Worm (Caenorhabditis elegans): ENCODE measurements around the gene tub-1.
A peak's percentile ranks its signal among the peaks of the same experiment; 100 is the strongest.

The tub-1 gene

ce11 chrII:8127794-8128193 lies 29.0 kb downstream of the tub-1 start:
- TF ChIP-seq lin-15B (tag; optimal IDR thresholded peaks at IDR 0.05): no peak
- no peak for TF ChIP-seq nhr-25 (tag; optimal IDR thresholded peaks at IDR 0.05)
- no peak for TF ChIP-seq nhr-28 (tag; optimal IDR thresholded peaks at IDR 0.05)
- TF ChIP-seq ceh-28 (tag; optimal IDR thresholded peaks at IDR 0.05): no peak
- TF ChIP-seq nhr-67 (tag; optimal IDR thresholded peaks at IDR 0.05): no peak
- TF ChIP-seq fos-1 (tag; optimal IDR thresholded peaks at IDR 0.05): no peak
- TF ChIP-seq nhr-12 (tag; optimal IDR thresholded peaks at IDR 0.05): no peak
- TF ChIP-seq eor-1 (tag; optimal IDR thresholded peaks at IDR 0.05): no peak
- no peak for TF ChIP-seq egl-5 (tag; optimal IDR thresholded peaks at IDR 0.05)

DNA sequence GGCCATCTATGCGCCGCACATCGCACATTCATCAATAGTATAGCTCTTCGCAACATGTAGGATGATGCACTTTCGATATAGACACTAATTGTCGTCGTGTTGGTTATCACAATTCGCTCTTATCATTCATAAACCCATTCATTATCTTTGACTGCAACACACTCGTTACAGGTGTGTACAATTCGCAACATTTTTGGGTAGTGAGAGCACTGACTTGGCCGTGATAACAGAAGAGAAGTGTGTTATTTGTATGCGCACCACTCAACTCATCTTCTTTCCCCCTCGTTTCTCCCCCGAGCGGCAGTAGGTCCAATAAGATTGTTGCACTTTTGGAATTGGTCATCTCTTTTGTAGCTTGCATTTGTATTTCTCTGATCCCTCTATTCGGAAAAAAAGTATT lies 29.5 kb downstream of the tub-1 start:
- peak; percentile 23 for TF ChIP-seq lin-39 (tag; optimal IDR thresholded peaks at IDR 0.05)
- no peak for TF ChIP-seq R02D3.7 (tag; optimal IDR thresholded peaks at IDR 0.05)
- TF ChIP-seq nfya-1 (tag; optimal IDR thresholded peaks at IDR 0.05; ENCODE audit: insufficient read depth): peak; percentile 4
- TF ChIP-seq elt-2 (tag; optimal IDR thresholded peaks at IDR 0.05): peak; percentile 93
- peak; percentile 82 for TF ChIP-seq pha-4 (tag; optimal IDR thresholded peaks at IDR 0.05)
- no peak for TF ChIP-seq ZK546.5 (tag; optimal IDR thresholded peaks at IDR 0.05)
- TF ChIP-seq jun-1 (tag; optimal IDR thresholded peaks at IDR 0.05): peak; percentile 65
- peak; percentile 95 for TF ChIP-seq pqm-1 (tag; optimal IDR thresholded peaks at IDR 0.05)
- no peak for TF ChIP-seq nhr-28 (tag; optimal IDR thresholded peaks at IDR 0.05)
- TF ChIP-seq nhr-25 (tag; optimal IDR thresholded peaks at IDR 0.05): no peak

- TF ChIP-seq hmg-11 (tag; optimal IDR thresholded peaks at IDR 0.05) (no peak), ZK546.5 (tag; optimal IDR thresholded peaks at IDR 0.05) (no peak), nhr-77 (tag; optimal IDR thresholded peaks at IDR 0.05) (no peak), daf-12 (tag; optimal IDR thresholded peaks at IDR 0.05) (no peak), ama-1 (optimal IDR thresholded peaks at IDR 0.05) (no peak), unc-39 (tag; optimal IDR thresholded peaks at IDR 0.05) (no peak), fkh-10 (GFP tag; optimal IDR thresholded peaks at IDR 0.05) (no peak), nhr-12 (tag; optimal IDR thresholded peaks at IDR 0.05) (no peak), ztf-11 (tag; optimal IDR thresholded peaks at IDR 0.05) (no peak), ceh-9 (tag; optimal IDR thresholded peaks at IDR 0.05) (no peak), skn-1 (tag; optimal IDR thresholded peaks at IDR 0.05) (no peak), eor-1 (tag; optimal IDR thresholded peaks at IDR 0.05) (no peak), nhr-11 (tag; optimal IDR thresholded peaks at IDR 0.05) (no peak)
Measured at ce11 chrII:8126617-8127016, 30.1 kb downstream of the tub-1 start.

ce11 chrII:8126132-8126531 lies 30.6 kb downstream of the tub-1 start:
- peak; percentile 14 for TF ChIP-seq pha-4 (tag; optimal IDR thresholded peaks at IDR 0.05)
- TF ChIP-seq fkh-10 (GFP tag; optimal IDR thresholded peaks at IDR 0.05): peak; percentile 30
- no peak for TF ChIP-seq nhr-25 (tag; optimal IDR thresholded peaks at IDR 0.05)
- no peak for TF ChIP-seq nhr-77 (tag; optimal IDR thresholded peaks at IDR 0.05)
- peak; percentile 7 for TF ChIP-seq lsy-12 (tag; optimal IDR thresholded peaks at IDR 0.05)
- TF ChIP-seq ztf-11 (tag; optimal IDR thresholded peaks at IDR 0.05): no peak
- TF ChIP-seq R02D3.7 (tag; optimal IDR thresholded peaks at IDR 0.05): no peak
- peak; percentile 61 for TF ChIP-seq ceh-28 (tag; optimal IDR thresholded peaks at IDR 0.05)
- TF ChIP-seq unc-62 (GFP tag; optimal IDR thresholded peaks at IDR 0.05): peak; percentile 31
- peak; percentile 9 for TF ChIP-seq mdl-1 (tag; optimal IDR thresholded peaks at IDR 0.05)
- peak; percentile 83 for TF ChIP-seq nfya-1 (tag; optimal IDR thresholded peaks at IDR 0.05; ENCODE audit: insufficient read depth)
- no peak for TF ChIP-seq elt-1 (tag; optimal IDR thresholded peaks at IDR 0.05)
- peak; percentile 88 for TF ChIP-seq lin-39 (tag; optimal IDR thresholded peaks at IDR 0.05)
- TF ChIP-seq elt-2 (tag; optimal IDR thresholded peaks at IDR 0.05): peak; percentile 31
- TF ChIP-seq ama-1 (optimal IDR thresholded peaks at IDR 0.05): peak; percentile 13
- peak; percentile 63 for TF ChIP-seq snpc-4 (tag; optimal IDR thresholded peaks at IDR 0.05)
- TF ChIP-seq lin-15B (tag; optimal IDR thresholded peaks at IDR 0.05): peak; percentile 20

DNA sequence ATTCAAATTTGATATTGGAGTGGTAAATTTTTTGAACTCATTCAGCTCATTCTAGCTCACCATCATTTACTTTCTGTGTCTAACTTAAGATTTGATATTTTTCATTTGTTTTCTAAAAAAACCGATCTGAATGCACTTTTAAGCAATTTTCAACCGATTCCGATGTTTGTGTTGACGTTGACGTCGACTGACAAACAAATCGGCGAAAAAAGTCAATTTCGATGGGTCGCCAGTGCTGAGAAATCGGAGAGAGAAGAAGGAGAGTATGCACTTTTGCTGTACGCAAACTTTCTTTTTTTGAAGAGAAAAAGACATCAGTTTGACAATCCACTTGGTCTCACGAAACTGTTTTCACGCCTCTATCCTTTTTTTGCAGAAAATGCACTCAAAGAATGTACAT lies 31.3 kb downstream of the tub-1 start:
- no peak for TF ChIP-seq mml-1 (tag; optimal IDR thresholded peaks at IDR 0.05)
- TF ChIP-seq lin-15B (tag; optimal IDR thresholded peaks at IDR 0.05): no peak
- TF ChIP-seq pha-4 (tag; optimal IDR thresholded peaks at IDR 0.05): peak; percentile 54
- no peak for TF ChIP-seq elt-1 (tag; optimal IDR thresholded peaks at IDR 0.05)
- no peak for TF ChIP-seq nhr-25 (tag; optimal IDR thresholded peaks at IDR 0.05)

- TF ChIP-seq egl-27 (tag; optimal IDR thresholded peaks at IDR 0.05): no peak
- TF ChIP-seq nhr-25 (tag; optimal IDR thresholded peaks at IDR 0.05): peak; percentile 29
- TF ChIP-seq elt-2 (tag; optimal IDR thresholded peaks at IDR 0.05): peak; percentile 48
- no peak for TF ChIP-seq eor-1 (tag; optimal IDR thresholded peaks at IDR 0.05)
- peak; percentile 31 for TF ChIP-seq pqm-1 (tag; optimal IDR thresholded peaks at IDR 0.05)
- no peak for TF ChIP-seq mml-1 (tag; optimal IDR thresholded peaks at IDR 0.05)
- TF ChIP-seq nfya-1 (tag; optimal IDR thresholded peaks at IDR 0.05; ENCODE audit: insufficient read depth): peak; percentile 96
- peak; percentile 54 for TF ChIP-seq ama-1 (optimal IDR thresholded peaks at IDR 0.05)
- no peak for TF ChIP-seq daf-12 (tag; optimal IDR thresholded peaks at IDR 0.05)
- TF ChIP-seq nhr-28 (tag; optimal IDR thresholded peaks at IDR 0.05): no peak
- peak; percentile 68 for TF ChIP-seq hmg-11 (tag; optimal IDR thresholded peaks at IDR 0.05)
- TF ChIP-seq ceh-28 (tag; optimal IDR thresholded peaks at IDR 0.05): no peak
- no peak for TF ChIP-seq nhr-76 (tag; optimal IDR thresholded peaks at IDR 0.05)
- TF ChIP-seq aly-2 (tag; optimal IDR thresholded peaks at IDR 0.05): no peak
- TF ChIP-seq fkh-10 (GFP tag; optimal IDR thresholded peaks at IDR 0.05): no peak
- no peak for TF ChIP-seq mdl-1 (tag; optimal IDR thresholded peaks at IDR 0.05)
- no peak for TF ChIP-seq jun-1 (tag; optimal IDR thresholded peaks at IDR 0.05)
- TF ChIP-seq elt-1 (tag; optimal IDR thresholded peaks at IDR 0.05): no peak
- TF ChIP-seq snpc-4 (tag; optimal IDR thresholded peaks at IDR 0.05): peak; percentile 60
- peak; percentile 1 for TF ChIP-seq lsy-12 (tag; optimal IDR thresholded peaks at IDR 0.05)
- TF ChIP-seq ZK546.5 (tag; optimal IDR thresholded peaks at IDR 0.05): no peak
- TF ChIP-seq nhr-23 (tag; optimal IDR thresholded peaks at IDR 0.05): peak; percentile 59
- no peak for TF ChIP-seq zag-1 (tag; optimal IDR thresholded peaks at IDR 0.05)
- TF ChIP-seq nhr-67 (tag; optimal IDR thresholded peaks at IDR 0.05): no peak
- no peak for TF ChIP-seq ceh-9 (tag; optimal IDR thresholded peaks at IDR 0.05)
- TF ChIP-seq R02D3.7 (tag; optimal IDR thresholded peaks at IDR 0.05): no peak
- peak; percentile 93 for TF ChIP-seq pha-4 (tag; optimal IDR thresholded peaks at IDR 0.05)
Measured at ce11 chrII:8124867-8125266, 31.9 kb downstream of the tub-1 start, which contains the start of gene ire-1. Gene ire-1 (minus strand): TSS chrII:8124910.

All from whole organism, L3 larva.